Worm (Caenorhabditis elegans) whole organism, mixed stage, embryonic: Measurements from ENCODE around the gene chtb-1.

Source experiments
- M03D4.4 ChIP-seq: sonication (generic microtip); optimal IDR thresholded peaks from 2 replicates; lab custom pipeline; 2017; ENCODE audit warnings: mild to moderate bottlenecking, missing genetic modification characterization, missing compliant biosample characterization
- blmp-1 ChIP-seq: fragments of 150-350 bp; optimal IDR thresholded peaks from 2 replicates; lab custom pipeline; 2014; ENCODE audit warnings: missing biosample characterization, missing genetic modification characterization
- ceh-39 ChIP-seq: fragments of 150-350 bp; optimal IDR thresholded peaks from 2 replicates; lab custom pipeline; 2014; ENCODE audit warnings: missing biosample characterization, missing genetic modification characterization
- ceh-43 ChIP-seq: fragments of 200-800 bp; sonication (Bioruptor generic); optimal IDR thresholded peaks from 2 replicates; lab custom pipeline; 2018; ENCODE audit warnings: mild to moderate bottlenecking, missing genetic modification characterization, moderate library complexity, missing compliant biosample characterization
- ceh-83 ChIP-seq: fragments of 200-800 bp; sonication (Bioruptor generic); optimal IDR thresholded peaks from 2 replicates; lab custom pipeline; 2018; ENCODE audit warnings: mild to moderate bottlenecking, missing genetic modification characterization, missing compliant biosample characterization
- ces-1 ChIP-seq: fragments of 150-350 bp; optimal IDR thresholded peaks from 2 replicates; lab custom pipeline; 2014; ENCODE audit warnings: missing biosample characterization, missing genetic modification reagents, missing genetic modification characterization
- cnd-1 ChIP-seq: fragments of 200-800 bp; sonication (Bioruptor generic); optimal IDR thresholded peaks from 2 replicates; lab custom pipeline; 2018; ENCODE audit warnings: mild to moderate bottlenecking, missing genetic modification characterization, missing compliant biosample characterization
- drap-1 ChIP-seq: fragments of 200-800 bp; sonication (Bioruptor generic); optimal IDR thresholded peaks from 3 replicates; lab custom pipeline; 2018; ENCODE audit warnings: mild to moderate bottlenecking, missing genetic modification characterization, missing compliant biosample characterization
- elt-1 ChIP-seq: sonication (generic microtip); optimal IDR thresholded peaks from 2 replicates; lab custom pipeline; 2017; ENCODE audit warnings: missing genetic modification characterization, mild to moderate bottlenecking, missing compliant biosample characterization, antibody characterized with exemption, moderate library complexity, borderline replicate concordance; ENCODE audit not compliant: insufficient read depth
- elt-3 ChIP-seq: fragments of 150-350 bp; optimal IDR thresholded peaks from 2 replicates; lab custom pipeline; 2014; ENCODE audit warnings: missing biosample characterization, missing genetic modification characterization
- ham-2 ChIP-seq: fragments of 200-800 bp; sonication (Bioruptor generic); optimal IDR thresholded peaks from 2 replicates; lab custom pipeline; 2018; ENCODE audit warnings: mild to moderate bottlenecking, missing genetic modification characterization, missing compliant biosample characterization
- hlh-1 ChIP-seq: fragments of 150-350 bp; optimal IDR thresholded peaks from 2 replicates; lab custom pipeline; 2014; ENCODE audit warnings: missing biosample characterization, missing genetic modification reagents, missing genetic modification characterization
- lin-13 ChIP-seq: fragments of 150-350 bp; optimal IDR thresholded peaks from 2 replicates; lab custom pipeline; 2014; ENCODE audit warnings: missing biosample characterization, missing genetic modification characterization
- lsy-2 ChIP-seq: fragments of 150-350 bp; optimal IDR thresholded peaks from 2 replicates; lab custom pipeline; 2014; ENCODE audit warnings: missing biosample characterization, missing genetic modification characterization
- mep-1 ChIP-seq: fragments of 150-350 bp; optimal IDR thresholded peaks from 2 replicates; lab custom pipeline; 2017; ENCODE audit warnings: missing biosample characterization, missing genetic modification reagents, missing genetic modification characterization, inconsistent platforms
- nhr-12 ChIP-seq: fragments of 150-350 bp; optimal IDR thresholded peaks from 2 replicates; lab custom pipeline; 2014; ENCODE audit warnings: missing biosample characterization, missing genetic modification characterization
- nhr-2 ChIP-seq: fragments of 150-350 bp; optimal IDR thresholded peaks from 2 replicates; lab custom pipeline; 2014; ENCODE audit warnings: missing biosample characterization, missing genetic modification characterization
- nhr-28 ChIP-seq: fragments of 150-350 bp; optimal IDR thresholded peaks from 2 replicates; lab custom pipeline; 2014; ENCODE audit warnings: missing biosample characterization, missing genetic modification characterization
- nhr-76 ChIP-seq: sonication (generic microtip); optimal IDR thresholded peaks from 2 replicates; lab custom pipeline; 2017; ENCODE audit warnings: missing biosample characterization, missing genetic modification characterization
- pha-4 ChIP-seq: fragments of 150-350 bp; optimal IDR thresholded peaks from 2 replicates; lab custom pipeline; 2018; ENCODE audit warnings: missing biosample characterization, missing genetic modification reagents, missing genetic modification characterization
- sem-2 ChIP-seq: fragments of 200-800 bp; sonication (Bioruptor generic); optimal IDR thresholded peaks from 2 replicates; lab custom pipeline; 2018; ENCODE audit warnings: mild to moderate bottlenecking, missing genetic modification characterization, missing compliant biosample characterization
- snpc-4 ChIP-seq: fragments of 150-350 bp; optimal IDR thresholded peaks from 2 replicates; lab custom pipeline; 2014; ENCODE audit warnings: missing biosample characterization, missing genetic modification characterization
- sptf-1 ChIP-seq: sonication (generic microtip); optimal IDR thresholded peaks from 2 replicates; lab custom pipeline; 2017; ENCODE audit warnings: mild to moderate bottlenecking, missing genetic modification characterization, moderate library complexity, missing compliant biosample characterization
- unc-120 ChIP-seq: sonication (generic microtip); optimal IDR thresholded peaks from 2 replicates; lab custom pipeline; 2017; ENCODE audit warnings: missing genetic modification characterization, missing compliant biosample characterization; ENCODE audit not compliant: poor library complexity, severe bottlenecking
- unc-62 ChIP-seq: fragments of 150-350 bp; optimal IDR thresholded peaks from 2 replicates; lab custom pipeline; 2014; ENCODE audit warnings: missing biosample characterization, missing genetic modification reagents, missing genetic modification characterization
- zip-8 ChIP-seq: fragments of 150-350 bp; optimal IDR thresholded peaks from 2 replicates; lab custom pipeline; 2014; ENCODE audit warnings: missing biosample characterization, missing genetic modification characterization

Gene chtb-1

ce11 chrIII:9309840-9310239 lies 45.4 kb downstream of the chtb-1 start:
- TF ChIP-seq pha-4 (tag; lab: Kevin White, UChicago) (no peak), nhr-12 (tag; lab: Kevin White, UChicago) (no peak), elt-3 (tag; lab: Kevin White, UChicago) (no peak), lin-13 (tag; lab: Kevin White, UChicago) (no peak), ces-1 (GFP tag; lab: Kevin White, UChicago) (no peak), sptf-1 (tag; lab: Kevin White, UChicago) (no peak), zip-8 (tag; lab: Kevin White, UChicago) (no peak)

DNA sequence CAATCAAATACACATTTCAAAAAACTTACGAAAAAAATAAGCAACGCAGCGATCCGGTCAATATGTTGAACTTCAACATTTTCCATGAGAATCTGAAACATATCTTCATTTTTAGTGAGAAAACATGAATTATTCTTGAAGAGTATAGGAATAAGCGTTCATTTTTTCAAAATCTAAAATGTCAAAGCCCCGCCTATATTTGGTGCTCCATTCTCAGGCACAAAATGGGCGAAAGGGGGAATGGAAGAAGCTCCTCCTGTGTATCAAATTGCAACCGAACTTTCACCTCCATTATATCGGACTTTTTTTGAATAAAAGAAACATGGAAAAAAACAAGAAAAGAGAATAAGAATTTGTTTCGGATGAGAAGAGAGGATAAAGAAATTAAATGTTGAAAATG lies 48.7 kb downstream of the chtb-1 start, which contains the start of gene srx-45:
srx-45 (minus strand) TSS at position 101 of the 400 bp plus-strand sequence.
- TF ChIP-seq lsy-2 (no peak), nhr-12 (tag; lab: Kevin White, UChicago) (no peak), zip-8 (tag; lab: Kevin White, UChicago) (no peak), nhr-28 (no peak), ham-2 (GFP tag; lab: Kevin White, UChicago) (no peak), ceh-39 (no peak), mep-1 (tag; lab: Kevin White, UChicago) (no peak), unc-62 (no peak), sem-2 (GFP tag; lab: Kevin White, UChicago) (no peak), ceh-83 (GFP tag; lab: Kevin White, UChicago) (no peak), cnd-1 (no peak), blmp-1 (no peak), M03D4.4 (tag; lab: Kevin White, UChicago) (no peak), unc-120 (tag; lab: Kevin White, UChicago) (no peak), nhr-76 (tag; lab: Kevin White, UChicago) (no peak), elt-1 (tag; lab: Kevin White, UChicago) (no peak), ceh-43 (GFP tag; lab: Kevin White, UChicago) (no peak), pha-4 (tag; lab: Kevin White, UChicago) (no peak), snpc-4 (no peak), hlh-1 (tag; lab: Kevin White, UChicago) (no peak)

DNA sequence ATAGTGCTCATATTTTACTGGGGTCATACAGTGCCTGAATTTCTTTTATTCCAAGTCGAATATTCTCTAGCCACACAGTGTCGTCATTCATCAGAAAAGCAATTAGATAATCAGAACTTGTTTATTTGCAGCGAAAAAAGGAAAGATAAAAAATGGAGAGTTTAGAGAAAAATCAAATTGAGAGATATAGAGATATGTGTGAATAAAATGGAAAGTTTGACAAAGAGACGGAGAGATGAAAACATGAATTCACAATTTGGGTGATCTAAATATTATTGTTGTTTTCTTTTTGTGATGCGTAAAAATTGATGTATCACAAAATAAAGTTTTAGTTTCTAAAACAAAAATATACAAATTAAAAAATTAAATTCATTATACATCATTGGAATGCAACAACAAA lies 54.6 kb downstream of the chtb-1 start:
- TF ChIP-seq blmp-1 (peak; percentile 69), drap-1 (no peak)

DNA sequence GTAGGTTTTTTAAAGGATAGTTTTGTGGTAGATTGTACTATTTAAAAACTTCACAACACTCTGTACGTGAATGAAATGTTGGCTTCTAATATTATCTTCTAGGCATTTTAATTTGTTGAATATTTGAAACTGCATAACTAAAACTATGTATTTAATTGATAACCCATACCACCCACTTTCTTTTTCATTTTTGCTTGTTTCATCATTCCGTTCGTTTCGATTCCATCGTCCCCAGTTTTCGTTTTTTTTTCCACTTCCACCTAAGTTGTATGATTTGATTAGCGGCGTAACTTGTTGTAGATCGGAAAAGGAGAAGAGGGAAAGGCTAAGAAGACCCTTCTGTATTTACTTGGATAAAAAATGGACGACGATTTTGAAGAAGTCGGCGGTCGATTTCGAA lies 55.3 kb downstream of the chtb-1 start, which contains the start of gene K01B6.3:
K01B6.3 (plus strand) TSS at position 301 of the 400 bp plus-strand sequence.
- no peak for TF ChIP-seq ceh-83 (GFP tag; lab: Kevin White, UChicago)
- no peak for TF ChIP-seq zip-8 (tag; lab: Kevin White, UChicago)
- no peak for TF ChIP-seq M03D4.4 (tag; lab: Kevin White, UChicago)
- TF ChIP-seq nhr-28: no peak
- TF ChIP-seq nhr-2 (tag; lab: Kevin White, UChicago): no peak
- no peak for TF ChIP-seq cnd-1
- TF ChIP-seq, all 35 proteins: peak for 0

- TF ChIP-seq ces-1 (GFP tag; lab: Kevin White, UChicago): no peak
These were observed 56.1 kb downstream of the chtb-1 start for ce11 chrIII:9299116-9299515.
